Fruit fly (Drosophila melanogaster) whole organism, wandering third instar larva: ENCODE measurements around the gene Ccdc85.
A peak's percentile ranks its signal among the peaks of the same experiment; 100 is the strongest.

ENCODE experiments used
- Abd-B ChIP-seq: fragments of >200 bp; optimal IDR thresholded peaks from 2 replicates; lab custom pipeline; 2017; ENCODE audit warnings: missing biosample characterization, missing genetic modification characterization
- CG32264 ChIP-seq: fragments of 200-800 bp; sonication (Bioruptor generic); optimal IDR thresholded peaks from 2 replicates; lab custom pipeline; 2016; ENCODE audit warnings: missing biosample characterization, missing genetic modification characterization
- CG9705 ChIP-seq: fragments of 200-800 bp; sonication (Bioruptor generic); optimal IDR thresholded peaks from 2 replicates; lab custom pipeline; 2018; ENCODE audit warnings: missing biosample characterization, mild to moderate bottlenecking, missing genetic modification characterization
- CrebA ChIP-seq: fragments of 200-800 bp; sonication (Bioruptor generic); optimal IDR thresholded peaks from 2 replicates; lab custom pipeline; 2016; ENCODE audit warnings: missing biosample characterization, mild to moderate bottlenecking, missing genetic modification characterization, borderline replicate concordance
- Dfd ChIP-seq: fragments of >200 bp; optimal IDR thresholded peaks from 2 replicates; lab custom pipeline; 2017; ENCODE audit warnings: missing biosample characterization, missing genetic modification characterization
- Dif ChIP-seq: fragments of 200-275, 200-300 bp; sonication (Bioruptor generic); optimal IDR thresholded peaks from 2 replicates; lab custom pipeline; 2018; ENCODE audit warnings: missing biosample characterization, missing genetic modification characterization; ENCODE audit not compliant: partially characterized antibody
- GATAd ChIP-seq: sonication (Bioruptor generic); optimal IDR thresholded peaks from 2 replicates; lab custom pipeline; 2016; ENCODE audit warnings: missing biosample characterization, missing genetic modification characterization
- HLH106 ChIP-seq: fragments of 200-800 bp; optimal IDR thresholded peaks from 3 replicates; lab custom pipeline; 2019; ENCODE audit warnings: missing biosample characterization, mild to moderate bottlenecking, missing genetic modification characterization, moderate library complexity
- Hnf4 ChIP-seq: fragments of 200-800 bp; sonication (Bioruptor generic); optimal IDR thresholded peaks from 2 replicates; lab custom pipeline; 2016; ENCODE audit warnings: missing biosample characterization, mild to moderate bottlenecking, missing genetic modification characterization
- Hr78 ChIP-seq: fragments of >200 bp; optimal IDR thresholded peaks from 2 replicates; lab custom pipeline; 2017; ENCODE audit warnings: missing biosample characterization, missing genetic modification characterization
- Hr83 ChIP-seq: fragments of 200-300 bp; sonication (Bioruptor generic); optimal IDR thresholded peaks from 2 replicates; lab custom pipeline; 2016; ENCODE audit warnings: missing biosample characterization, mild to moderate bottlenecking, missing genetic modification characterization, moderate library complexity; ENCODE audit not compliant: poor library complexity, severe bottlenecking
- Jra ChIP-seq: sonication (Bioruptor generic); optimal IDR thresholded peaks from 2 replicates; lab custom pipeline; 2016; ENCODE audit warnings: missing biosample characterization, missing genetic modification characterization
- Mio ChIP-seq: sonication (Bioruptor generic); optimal IDR thresholded peaks from 2 replicates; lab custom pipeline; 2016; ENCODE audit warnings: missing biosample characterization, missing genetic modification characterization
- Myc ChIP-seq: fragments of >200 bp; optimal IDR thresholded peaks from 2 replicates; lab custom pipeline; 2017
- N ChIP-seq: fragments of >200 bp; optimal IDR thresholded peaks from 2 replicates; lab custom pipeline; 2018; ENCODE audit warnings: missing biosample characterization, missing external identifiers, missing genetic modification characterization
- OdsH ChIP-seq: fragments of 200-800 bp; sonication (Bioruptor generic); optimal IDR thresholded peaks from 2 replicates; lab custom pipeline; 2016; ENCODE audit warnings: missing biosample characterization, mild to moderate bottlenecking, missing genetic modification characterization
- Rel ChIP-seq, 2 experiments: fragments of 200-800 bp; sonication (Bioruptor generic) in 1 of 2; optimal IDR thresholded peaks; 2 replicates in 1 of 2; 3 replicates in 1 of 2; lab custom pipeline; 2016 to 2019; ENCODE audit warnings: mild to moderate bottlenecking in 2 of 2, missing biosample characterization in 2 of 2, missing genetic modification characterization in 2 of 2, moderate library complexity in 1 of 2
- Sp1 ChIP-seq: fragments of 200-800 bp; sonication (Bioruptor generic); optimal IDR thresholded peaks from 3 replicates; lab custom pipeline; 2019; ENCODE audit warnings: missing biosample characterization, mild to moderate bottlenecking, missing genetic modification characterization, moderate library complexity
- Vsx2 ChIP-seq: fragments of 200-300, 225-300 bp; sonication (Bioruptor generic); optimal IDR thresholded peaks from 2 replicates; lab custom pipeline; 2018; ENCODE audit warnings: missing biosample characterization, missing genetic modification characterization; ENCODE audit not compliant: partially characterized antibody
- br ChIP-seq: fragments of 200-800 bp; sonication (Bioruptor generic); optimal IDR thresholded peaks from 2 replicates; lab custom pipeline; 2016; ENCODE audit warnings: missing biosample characterization, missing genetic modification characterization
- brk ChIP-seq: fragments of 200-800 bp; sonication (Bioruptor generic); optimal IDR thresholded peaks from 2 replicates; lab custom pipeline; 2016; ENCODE audit warnings: missing biosample characterization, mild to moderate bottlenecking, missing genetic modification characterization
- dl ChIP-seq, 2 experiments: fragments of 175-275, 200-275 bp in 1 of 2; fragments of 200-275 bp in 1 of 2; sonication (Bioruptor generic); optimal IDR thresholded peaks; lab custom pipeline; 2018; ENCODE audit warnings: mild to moderate bottlenecking in 2 of 2, missing biosample characterization in 2 of 2, missing genetic modification characterization in 2 of 2, moderate library complexity in 2 of 2; ENCODE audit not compliant: partially characterized antibody in 2 of 2, insufficient read depth in 1 of 2
- dmrt93B ChIP-seq: fragments of 200-800 bp; sonication (Bioruptor generic); optimal IDR thresholded peaks from 2 replicates; lab custom pipeline; 2018; ENCODE audit warnings: missing biosample characterization, mild to moderate bottlenecking, missing genetic modification characterization
- dsf ChIP-seq: sonication (Bioruptor generic); optimal IDR thresholded peaks from 2 replicates; lab custom pipeline; 2016; ENCODE audit warnings: missing biosample characterization, missing genetic modification characterization, borderline replicate concordance
- ey ChIP-seq: fragments of 200-800 bp; sonication (Bioruptor generic); optimal IDR thresholded peaks from 2 replicates; lab custom pipeline; 2016; ENCODE audit warnings: missing biosample characterization, missing genetic modification characterization
- foxo ChIP-seq, 2 experiments: fragments of 200-800 bp; sonication (Bioruptor generic); optimal IDR thresholded peaks; 2 replicates in 1 of 2; 3 replicates in 1 of 2; lab custom pipeline; 2016 to 2017; ENCODE audit warnings: missing biosample characterization in 2 of 2, missing genetic modification characterization in 2 of 2
- fru ChIP-seq: fragments of 200-800 bp; sonication (Bioruptor generic); optimal IDR thresholded peaks from 3 replicates; lab custom pipeline; 2016; ENCODE audit warnings: missing biosample characterization, mild to moderate bottlenecking, missing genetic modification characterization
- h ChIP-seq: fragments of 200-800 bp; sonication (Bioruptor generic); optimal IDR thresholded peaks from 3 replicates; lab custom pipeline; 2016; ENCODE audit warnings: missing biosample characterization, mild to moderate bottlenecking, missing genetic modification characterization
- jim ChIP-seq: fragments of 175-275, 200-325 bp; sonication (Bioruptor generic); optimal IDR thresholded peaks from 2 replicates; lab custom pipeline; 2016; ENCODE audit warnings: missing biosample characterization, mild to moderate bottlenecking, missing genetic modification characterization
- lola ChIP-seq: fragments of >200 bp; optimal IDR thresholded peaks from 2 replicates; lab custom pipeline; 2017; ENCODE audit warnings: missing biosample characterization, missing genetic modification characterization
- pan ChIP-seq: fragments of >200 bp; optimal IDR thresholded peaks from 2 replicates; lab custom pipeline; 2017
- psq ChIP-seq: fragments of 200-800 bp; sonication (Bioruptor generic); optimal IDR thresholded peaks from 3 replicates; lab custom pipeline; 2017; ENCODE audit warnings: missing biosample characterization, mild to moderate bottlenecking, missing genetic modification characterization, moderate library complexity
- rgr ChIP-seq: fragments of 200-800 bp; sonication (Bioruptor generic); optimal IDR thresholded peaks from 3 replicates; lab custom pipeline; 2016; ENCODE audit warnings: missing biosample characterization, mild to moderate bottlenecking, missing genetic modification characterization
- sage ChIP-seq: fragments of 200-800 bp; sonication (Bioruptor generic); optimal IDR thresholded peaks from 2 replicates; lab custom pipeline; 2016; ENCODE audit warnings: missing biosample characterization, mild to moderate bottlenecking, missing genetic modification characterization
- sv ChIP-seq: fragments of 200-800 bp; sonication (Bioruptor generic); optimal IDR thresholded peaks from 3 replicates; lab custom pipeline; 2016; ENCODE audit warnings: missing biosample characterization, missing genetic modification characterization
- tai ChIP-seq: sonication (Bioruptor generic); optimal IDR thresholded peaks from 2 replicates; lab custom pipeline; 2016; ENCODE audit warnings: missing biosample characterization, missing genetic modification characterization
- usp ChIP-seq: fragments of >200 bp; optimal IDR thresholded peaks from 2 replicates; lab custom pipeline; 2017; ENCODE audit warnings: missing biosample characterization, missing genetic modification characterization
- woc ChIP-seq: sonication (Bioruptor generic); optimal IDR thresholded peaks from 2 replicates; lab custom pipeline; 2016; ENCODE audit warnings: missing biosample characterization, mild to moderate bottlenecking, missing genetic modification characterization

Ccdc85 gene

dm6 chr2L:3058772-3059623 lies 59.9 kb downstream of the Ccdc85 start:
- TF ChIP-seq dl (GFP tag; optimal IDR thresholded peaks at IDR 0.05; lab: Kevin White, UChicago; ENCODE audit: insufficient read depth in 1 of 2, partially characterized antibody in 2 of 2) (no peak), pan (lab: Kevin White, UChicago) (no peak), jim (GFP tag; lab: Kevin White, UChicago) (no peak), Rel (GFP tag; optimal IDR thresholded peaks at IDR 0.05; lab: Kevin White, UChicago) (no peak), Rel (tag; optimal IDR thresholded peaks at IDR 0.05; lab: Kevin White, UChicago) (no peak), brk (GFP tag; lab: Kevin White, UChicago) (no peak), N (no peak), tai (GFP tag; lab: Kevin White, UChicago) (no peak), Myc (lab: Kevin White, UChicago) (no peak), Hr78 (GFP tag; lab: Kevin White, UChicago) (no peak), Hnf4 (no peak), foxo (GFP tag; optimal IDR thresholded peaks at IDR 0.05; lab: Kevin White, UChicago) (peak in 1 of 2 experiments; percentile 51), Hr83 (GFP tag; lab: Kevin White, UChicago) (no peak), dmrt93B (GFP tag; lab: Kevin White, UChicago) (no peak), rgr (GFP tag; lab: Kevin White, UChicago) (peak; percentile 18), HLH106 (tag; lab: Kevin White, UChicago) (peak; percentile 4), woc (GFP tag; lab: Kevin White, UChicago) (peak; percentile 10), h (GFP tag; lab: Kevin White, UChicago) (peak; percentile 38), sv (GFP tag; lab: Kevin White, UChicago) (no peak), CG9705 (no peak), ey (GFP tag; lab: Kevin White, UChicago) (peak; percentile 38), Mio (no peak), CG32264 (no peak), Vsx2 (GFP tag; lab: Kevin White, UChicago) (no peak), Dfd (GFP tag; lab: Kevin White, UChicago) (no peak), Sp1 (GFP tag; lab: Kevin White, UChicago) (no peak), CrebA (no peak), fru (no peak), usp (GFP tag; lab: Kevin White, UChicago) (no peak), Dif (GFP tag; lab: Kevin White, UChicago) (no peak), dsf (GFP tag; lab: Kevin White, UChicago) (no peak), br (GFP tag; lab: Kevin White, UChicago) (peak; percentile 19), OdsH (GFP tag; lab: Kevin White, UChicago) (peak; percentile 21), sage (GFP tag; lab: Kevin White, UChicago) (no peak), Abd-B (GFP tag; lab: Kevin White, UChicago) (no peak), GATAd (GFP tag; lab: Kevin White, UChicago) (no peak), psq (GFP tag; lab: Kevin White, UChicago) (peak; percentile 11), lola (GFP tag; lab: Kevin White, UChicago) (no peak), Jra (GFP tag; lab: Kevin White, UChicago) (no peak)

dm6 chr2L:3059624-3059919 lies 60.5 kb downstream of the Ccdc85 start:
- no peak for TF ChIP-seq Mio
- TF ChIP-seq OdsH (GFP tag; lab: Kevin White, UChicago), result no peak
- TF ChIP-seq Hnf4, result no peak
- no peak for TF ChIP-seq foxo (GFP tag; optimal IDR thresholded peaks at IDR 0.05; lab: Kevin White, UChicago)
- no peak for TF ChIP-seq fru
- TF ChIP-seq brk (GFP tag; lab: Kevin White, UChicago), result no peak
- no peak for TF ChIP-seq HLH106 (tag; lab: Kevin White, UChicago)
- TF ChIP-seq Dif (GFP tag; lab: Kevin White, UChicago), result no peak
- TF ChIP-seq GATAd (GFP tag; lab: Kevin White, UChicago), result no peak
- no peak for TF ChIP-seq usp (GFP tag; lab: Kevin White, UChicago)
- TF ChIP-seq br (GFP tag; lab: Kevin White, UChicago), result no peak
- TF ChIP-seq Rel (GFP tag; optimal IDR thresholded peaks at IDR 0.05; lab: Kevin White, UChicago), result no peak
- TF ChIP-seq Rel (tag; optimal IDR thresholded peaks at IDR 0.05; lab: Kevin White, UChicago), result no peak
- no peak for TF ChIP-seq lola (GFP tag; lab: Kevin White, UChicago)
